Fruit fly (Drosophila melanogaster) whole organism, wandering third instar larva: ENCODE data around the gene mei-217.

Experiments used
- Abd-B ChIP-seq: fragments of >200 bp; optimal IDR thresholded peaks from 2 replicates; lab custom pipeline; 2017; ENCODE audit warnings: missing biosample characterization, missing genetic modification characterization
- CG9705 ChIP-seq: fragments of 200-800 bp; sonication (Bioruptor generic); optimal IDR thresholded peaks from 2 replicates; lab custom pipeline; 2018; ENCODE audit warnings: missing biosample characterization, mild to moderate bottlenecking, missing genetic modification characterization
- CrebA ChIP-seq: fragments of 200-800 bp; sonication (Bioruptor generic); optimal IDR thresholded peaks from 2 replicates; lab custom pipeline; 2016; ENCODE audit warnings: missing biosample characterization, mild to moderate bottlenecking, missing genetic modification characterization, borderline replicate concordance
- Dfd ChIP-seq: fragments of >200 bp; optimal IDR thresholded peaks from 2 replicates; lab custom pipeline; 2017; ENCODE audit warnings: missing biosample characterization, missing genetic modification characterization
- Dif ChIP-seq: fragments of 200-275, 200-300 bp; sonication (Bioruptor generic); optimal IDR thresholded peaks from 2 replicates; lab custom pipeline; 2018; ENCODE audit warnings: missing biosample characterization, missing genetic modification characterization; ENCODE audit not compliant: partially characterized antibody
- GATAd ChIP-seq: sonication (Bioruptor generic); optimal IDR thresholded peaks from 2 replicates; lab custom pipeline; 2016; ENCODE audit warnings: missing biosample characterization, missing genetic modification characterization
- HLH106 ChIP-seq: fragments of 200-800 bp; optimal IDR thresholded peaks from 3 replicates; lab custom pipeline; 2019; ENCODE audit warnings: missing biosample characterization, mild to moderate bottlenecking, missing genetic modification characterization, moderate library complexity
- Hnf4 ChIP-seq: fragments of 200-800 bp; sonication (Bioruptor generic); optimal IDR thresholded peaks from 2 replicates; lab custom pipeline; 2016; ENCODE audit warnings: missing biosample characterization, mild to moderate bottlenecking, missing genetic modification characterization
- Hr78 ChIP-seq: fragments of >200 bp; optimal IDR thresholded peaks from 2 replicates; lab custom pipeline; 2017; ENCODE audit warnings: missing biosample characterization, missing genetic modification characterization
- Hr83 ChIP-seq: fragments of 200-300 bp; sonication (Bioruptor generic); optimal IDR thresholded peaks from 2 replicates; lab custom pipeline; 2016; ENCODE audit warnings: missing biosample characterization, mild to moderate bottlenecking, missing genetic modification characterization, moderate library complexity; ENCODE audit not compliant: poor library complexity, severe bottlenecking
- Jra ChIP-seq: sonication (Bioruptor generic); optimal IDR thresholded peaks from 2 replicates; lab custom pipeline; 2016; ENCODE audit warnings: missing biosample characterization, missing genetic modification characterization
- Mio ChIP-seq: sonication (Bioruptor generic); optimal IDR thresholded peaks from 2 replicates; lab custom pipeline; 2016; ENCODE audit warnings: missing biosample characterization, missing genetic modification characterization
- N ChIP-seq: fragments of >200 bp; optimal IDR thresholded peaks from 2 replicates; lab custom pipeline; 2018; ENCODE audit warnings: missing biosample characterization, missing external identifiers, missing genetic modification characterization
- OdsH ChIP-seq: fragments of 200-800 bp; sonication (Bioruptor generic); optimal IDR thresholded peaks from 2 replicates; lab custom pipeline; 2016; ENCODE audit warnings: missing biosample characterization, mild to moderate bottlenecking, missing genetic modification characterization
- Rel ChIP-seq, 2 experiments: fragments of 200-800 bp; sonication (Bioruptor generic) in 1 of 2; optimal IDR thresholded peaks; 2 replicates in 1 of 2; 3 replicates in 1 of 2; lab custom pipeline; 2016 to 2019; ENCODE audit warnings: mild to moderate bottlenecking in 2 of 2, missing biosample characterization in 2 of 2, missing genetic modification characterization in 2 of 2, moderate library complexity in 1 of 2
- Sp1 ChIP-seq: fragments of 200-800 bp; sonication (Bioruptor generic); optimal IDR thresholded peaks from 3 replicates; lab custom pipeline; 2019; ENCODE audit warnings: missing biosample characterization, mild to moderate bottlenecking, missing genetic modification characterization, moderate library complexity
- Vsx2 ChIP-seq: fragments of 200-300, 225-300 bp; sonication (Bioruptor generic); optimal IDR thresholded peaks from 2 replicates; lab custom pipeline; 2018; ENCODE audit warnings: missing biosample characterization, missing genetic modification characterization; ENCODE audit not compliant: partially characterized antibody
- dl ChIP-seq, 2 experiments: fragments of 175-275, 200-275 bp in 1 of 2; fragments of 200-275 bp in 1 of 2; sonication (Bioruptor generic); optimal IDR thresholded peaks; lab custom pipeline; 2018; ENCODE audit warnings: mild to moderate bottlenecking in 2 of 2, missing biosample characterization in 2 of 2, missing genetic modification characterization in 2 of 2, moderate library complexity in 2 of 2; ENCODE audit not compliant: partially characterized antibody in 2 of 2, insufficient read depth in 1 of 2
- dmrt93B ChIP-seq: fragments of 200-800 bp; sonication (Bioruptor generic); optimal IDR thresholded peaks from 2 replicates; lab custom pipeline; 2018; ENCODE audit warnings: missing biosample characterization, mild to moderate bottlenecking, missing genetic modification characterization
- dsf ChIP-seq: sonication (Bioruptor generic); optimal IDR thresholded peaks from 2 replicates; lab custom pipeline; 2016; ENCODE audit warnings: missing biosample characterization, missing genetic modification characterization, borderline replicate concordance
- ey ChIP-seq: fragments of 200-800 bp; sonication (Bioruptor generic); optimal IDR thresholded peaks from 2 replicates; lab custom pipeline; 2016; ENCODE audit warnings: missing biosample characterization, missing genetic modification characterization
- foxo ChIP-seq, 2 experiments: fragments of 200-800 bp; sonication (Bioruptor generic); optimal IDR thresholded peaks; 2 replicates in 1 of 2; 3 replicates in 1 of 2; lab custom pipeline; 2016 to 2017; ENCODE audit warnings: missing biosample characterization in 2 of 2, missing genetic modification characterization in 2 of 2
- fru ChIP-seq: fragments of 200-800 bp; sonication (Bioruptor generic); optimal IDR thresholded peaks from 3 replicates; lab custom pipeline; 2016; ENCODE audit warnings: missing biosample characterization, mild to moderate bottlenecking, missing genetic modification characterization
- h ChIP-seq: fragments of 200-800 bp; sonication (Bioruptor generic); optimal IDR thresholded peaks from 3 replicates; lab custom pipeline; 2016; ENCODE audit warnings: missing biosample characterization, mild to moderate bottlenecking, missing genetic modification characterization
- jim ChIP-seq: fragments of 175-275, 200-325 bp; sonication (Bioruptor generic); optimal IDR thresholded peaks from 2 replicates; lab custom pipeline; 2016; ENCODE audit warnings: missing biosample characterization, mild to moderate bottlenecking, missing genetic modification characterization
- lola ChIP-seq: fragments of >200 bp; optimal IDR thresholded peaks from 2 replicates; lab custom pipeline; 2017; ENCODE audit warnings: missing biosample characterization, missing genetic modification characterization
- pan ChIP-seq: fragments of >200 bp; optimal IDR thresholded peaks from 2 replicates; lab custom pipeline; 2017
- psq ChIP-seq: fragments of 200-800 bp; sonication (Bioruptor generic); optimal IDR thresholded peaks from 3 replicates; lab custom pipeline; 2017; ENCODE audit warnings: missing biosample characterization, mild to moderate bottlenecking, missing genetic modification characterization, moderate library complexity
- rgr ChIP-seq: fragments of 200-800 bp; sonication (Bioruptor generic); optimal IDR thresholded peaks from 3 replicates; lab custom pipeline; 2016; ENCODE audit warnings: missing biosample characterization, mild to moderate bottlenecking, missing genetic modification characterization
- tai ChIP-seq: sonication (Bioruptor generic); optimal IDR thresholded peaks from 2 replicates; lab custom pipeline; 2016; ENCODE audit warnings: missing biosample characterization, missing genetic modification characterization
- usp ChIP-seq: fragments of >200 bp; optimal IDR thresholded peaks from 2 replicates; lab custom pipeline; 2017; ENCODE audit warnings: missing biosample characterization, missing genetic modification characterization
- woc ChIP-seq: sonication (Bioruptor generic); optimal IDR thresholded peaks from 2 replicates; lab custom pipeline; 2016; ENCODE audit warnings: missing biosample characterization, mild to moderate bottlenecking, missing genetic modification characterization

mei-217 gene

DNA sequence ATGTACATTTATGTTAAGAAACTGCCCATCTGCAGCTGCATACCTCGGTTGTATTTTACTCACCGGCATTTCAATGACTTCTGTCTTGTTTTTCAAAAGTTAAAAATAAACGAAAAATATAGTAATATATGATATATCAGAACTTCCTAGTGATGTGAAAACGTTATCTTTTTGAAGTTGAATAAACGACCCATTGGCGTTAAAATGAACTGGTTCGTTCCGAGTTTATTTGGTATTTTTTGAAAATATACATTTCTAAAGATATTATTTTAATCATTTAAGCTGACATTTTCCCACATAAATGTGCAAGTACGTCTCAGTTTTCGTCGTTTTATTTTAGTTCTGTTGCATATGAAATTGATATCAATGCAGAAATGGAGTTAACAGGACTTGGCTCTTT, 37.1 kb downstream of the mei-217 start, which contains the start of gene Arpc3B:
Gene Arpc3B, minus strand, starts transcription at position 146 of the 400 bp plus-strand sequence.
- TF ChIP-seq jim (GFP tag; lab: Kevin White, UChicago) (no peak), Hnf4 (GFP tag; lab: Kevin White, UChicago) (no peak), Mio (GFP tag; lab: Kevin White, UChicago) (no peak), h (no peak)

DNA sequence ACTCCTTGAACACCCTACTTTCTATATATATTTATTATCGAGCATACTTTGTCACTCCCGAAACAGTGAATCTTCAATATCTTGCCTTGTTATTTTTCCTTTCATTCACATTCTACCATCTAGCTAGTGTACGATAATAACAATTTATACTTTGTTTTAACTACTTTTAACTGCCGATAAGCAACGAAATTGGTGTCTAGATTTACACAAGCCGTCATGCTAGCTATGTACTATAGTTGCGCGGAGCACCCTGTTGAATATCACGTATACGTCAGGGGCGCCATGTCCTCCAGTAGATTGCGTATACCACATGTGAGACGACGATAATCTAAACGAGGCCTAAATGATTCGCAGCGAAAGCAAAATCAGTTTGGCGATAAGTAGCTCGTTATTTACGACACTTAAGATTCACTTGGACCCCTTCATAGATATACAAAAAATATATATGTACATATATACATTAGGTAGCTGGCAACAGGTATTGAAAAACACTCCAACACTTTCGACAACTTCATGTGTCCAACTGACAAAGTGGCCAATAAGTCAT, 48.8 kb downstream of the mei-217 start:
- no peak for TF ChIP-seq pan (lab: Kevin White, UChicago)
- TF ChIP-seq dl (GFP tag; optimal IDR thresholded peaks at IDR 0.05; lab: Kevin White, UChicago; ENCODE audit: insufficient read depth in 1 of 2, partially characterized antibody in 2 of 2) = no peak
- TF ChIP-seq h = no peak
- TF ChIP-seq Dfd (GFP tag; lab: Kevin White, UChicago) = no peak
- no peak for TF ChIP-seq Rel (GFP tag; optimal IDR thresholded peaks at IDR 0.05; lab: Kevin White, UChicago)
- no peak for TF ChIP-seq Rel (tag; optimal IDR thresholded peaks at IDR 0.05; lab: Kevin White, UChicago)
- TF ChIP-seq Mio (GFP tag; lab: Kevin White, UChicago) = no peak
- no peak for TF ChIP-seq jim (GFP tag; lab: Kevin White, UChicago)
- TF ChIP-seq woc (GFP tag; lab: Kevin White, UChicago) = no peak
- TF ChIP-seq Vsx2 (GFP tag; lab: Kevin White, UChicago) = no peak
- no peak for TF ChIP-seq dsf (GFP tag; lab: Kevin White, UChicago)
- no peak for TF ChIP-seq Abd-B
- no peak for TF ChIP-seq tai (GFP tag; lab: Kevin White, UChicago)
- no peak for TF ChIP-seq Jra (GFP tag; lab: Kevin White, UChicago)

DNA sequence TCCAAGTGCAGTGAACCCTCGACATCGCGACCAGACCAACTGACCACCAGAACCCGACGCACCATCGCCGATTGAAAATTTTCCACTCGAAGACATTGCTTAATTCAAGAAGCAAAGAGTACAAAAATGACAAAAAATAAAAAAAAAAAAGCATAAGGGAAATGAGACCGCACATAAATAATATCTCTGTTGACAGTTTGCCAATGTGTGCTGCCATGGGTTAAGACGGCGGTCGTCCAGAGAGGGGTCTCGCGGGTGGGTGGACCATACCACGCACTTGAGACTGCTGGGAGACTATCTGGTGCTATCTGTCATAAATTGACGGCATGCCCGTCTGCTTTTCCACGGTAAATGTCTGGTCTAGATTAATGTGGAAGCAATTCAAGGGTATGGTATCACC, 49.4 kb downstream of the mei-217 start:
- TF ChIP-seq Hnf4 (GFP tag; lab: Kevin White, UChicago) = no peak
- TF ChIP-seq psq (GFP tag; lab: Kevin White, UChicago) = no peak
- TF ChIP-seq Abd-B = no peak
- no peak for TF ChIP-seq GATAd (GFP tag; lab: Kevin White, UChicago)
- no peak for TF ChIP-seq N (GFP tag; lab: Kevin White, UChicago)
- no peak for TF ChIP-seq dsf (GFP tag; lab: Kevin White, UChicago)

DNA sequence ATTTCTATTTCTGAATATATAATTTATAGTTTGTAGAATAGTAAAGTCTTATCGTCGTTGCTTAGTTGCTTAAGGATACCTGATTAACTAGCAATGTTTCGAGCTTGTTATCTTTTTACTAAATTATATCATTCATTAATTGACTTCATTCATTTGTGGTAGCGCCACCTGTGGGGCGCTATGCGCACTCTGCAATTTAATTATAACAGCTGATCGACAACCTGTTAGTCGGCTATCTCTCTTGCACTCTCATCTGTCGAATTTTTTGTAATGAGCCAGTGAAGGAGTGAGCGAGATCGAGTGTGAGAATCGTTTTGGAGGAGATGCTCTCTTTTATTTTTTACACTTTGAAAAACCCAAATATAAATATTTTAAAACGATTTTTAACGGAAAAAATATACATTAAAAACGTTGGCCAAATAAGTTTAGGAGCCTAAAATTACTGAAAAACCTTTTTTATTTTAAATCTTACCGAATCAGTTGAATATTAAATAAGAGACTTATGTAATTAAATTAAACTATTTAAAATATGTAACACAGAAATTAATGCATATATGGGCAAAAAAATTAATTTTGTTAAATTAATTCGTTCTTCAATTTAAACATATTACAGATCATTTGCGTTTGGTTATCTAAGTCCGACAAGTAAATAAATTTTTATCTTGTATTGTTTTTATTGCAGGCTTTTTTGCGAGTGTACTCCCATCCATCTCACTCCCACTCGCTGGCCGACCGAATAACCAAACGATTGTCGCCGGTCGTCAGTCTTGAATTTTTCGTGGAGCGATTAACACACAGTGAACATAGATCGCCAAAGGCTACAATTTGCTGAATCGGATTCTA, 51.5 kb downstream of the mei-217 start, which contains the start of the genes CG16700 and CG4991:
Gene CG16700, plus strand, starts transcription at position 793 of the 843 bp plus-strand sequence.
Gene CG4991, plus strand, starts transcription at position 793 of the 843 bp plus-strand sequence.
- TF ChIP-seq psq (GFP tag; lab: Kevin White, UChicago) (peak; percentile 74), Dif (GFP tag; lab: Kevin White, UChicago) (peak; percentile 1), usp (GFP tag; lab: Kevin White, UChicago) (no peak), Hr83 (GFP tag; lab: Kevin White, UChicago) (peak; percentile 6), ey (GFP tag; lab: Kevin White, UChicago) (peak; percentile 48), GATAd (GFP tag; lab: Kevin White, UChicago) (peak; percentile 26), foxo (GFP tag; optimal IDR thresholded peaks at IDR 0.05; lab: Kevin White, UChicago) (peak in 1 of 2 experiments; percentile 82), OdsH (GFP tag; lab: Kevin White, UChicago) (peak; percentile 77), CG9705 (GFP tag; lab: Kevin White, UChicago) (peak; percentile 45), rgr (peak; percentile 66), Sp1 (GFP tag; lab: Kevin White, UChicago) (peak; percentile 91), h (peak; percentile 62), lola (no peak), Vsx2 (GFP tag; lab: Kevin White, UChicago) (peak; percentile 31), dsf (GFP tag; lab: Kevin White, UChicago) (no peak), dmrt93B (GFP tag; lab: Kevin White, UChicago) (peak; percentile 80), CrebA (GFP tag; lab: Kevin White, UChicago) (no peak), Jra (GFP tag; lab: Kevin White, UChicago) (peak; percentile 29), HLH106 (peak; percentile 91), Abd-B (no peak), fru (peak; percentile 71), woc (GFP tag; lab: Kevin White, UChicago) (peak; percentile 62), dl (GFP tag; optimal IDR thresholded peaks at IDR 0.05; lab: Kevin White, UChicago; ENCODE audit: insufficient read depth in 1 of 2, partially characterized antibody in 2 of 2) (peak in 1 of 2 experiments; percentile 4), Hr78 (GFP tag; lab: Kevin White, UChicago) (no peak), Dfd (GFP tag; lab: Kevin White, UChicago) (no peak)
